Worm (Caenorhabditis elegans) whole organism, L4 larva: ENCODE results near the gene T22C8.3.

Experiments
- T20F7.1 ChIP-seq: fragments of 200-800 bp; sonication (Bioruptor generic); optimal IDR thresholded peaks from 2 replicates; lab custom pipeline; 2018; ENCODE audit warnings: mild to moderate bottlenecking, missing genetic modification characterization, missing compliant biosample characterization
- T26A8.4 ChIP-seq: fragments of 200-800 bp; sonication (Bioruptor generic); IDR thresholded peaks from 2 replicates; pipeline ENCODE4 v1.3.6; 2022; ENCODE audit warnings: missing genetic modification characterization, missing compliant biosample characterization
- Y105C5A.15 ChIP-seq: fragments of 200-800 bp; sonication (Bioruptor generic); IDR thresholded peaks from 2 replicates; pipeline ENCODE4 v1.3.6; 2022; ENCODE audit warnings: missing genetic modification characterization, missing compliant biosample characterization
- Y48G9A.11 ChIP-seq: fragments of 200-800 bp; sonication (Bioruptor generic); IDR thresholded peaks from 2 replicates; pipeline ENCODE4 v1.3.6; 2022; ENCODE audit warnings: missing genetic modification reagents, missing genetic modification characterization, missing compliant biosample characterization
- Y75B8A.6 ChIP-seq: fragments of 200-800 bp; sonication (Bioruptor generic); IDR thresholded peaks from 2 replicates; pipeline ENCODE4 v1.3.6; 2022; ENCODE audit warnings: missing genetic modification reagents, missing genetic modification characterization, missing compliant biosample characterization
- ZK337.2 ChIP-seq: fragments of 200-800 bp; sonication (Bioruptor generic); IDR thresholded peaks from 2 replicates; pipeline ENCODE4 v1.3.6; 2022; ENCODE audit warnings: missing genetic modification reagents, missing genetic modification characterization, missing compliant biosample characterization
- aha-1 ChIP-seq: fragments of 150-350 bp; peaks from one replicate; lab custom pipeline; 2014; ENCODE audit warnings: missing biosample characterization, missing genetic modification characterization
- aly-2 ChIP-seq: sonication (generic microtip); optimal IDR thresholded peaks from 2 replicates; lab custom pipeline; 2018; ENCODE audit warnings: missing biosample characterization, missing genetic modification characterization
- arid-1 ChIP-seq: fragments of 200-800 bp; sonication (Bioruptor generic); conservative IDR thresholded peaks from 2 replicates; pipeline ENCODE4 v1.3.6; 2022; ENCODE audit warnings: missing genetic modification reagents, missing genetic modification characterization, missing compliant biosample characterization
- ceh-20 ChIP-seq: fragments of 200-800 bp; sonication (Bioruptor generic); IDR thresholded peaks from 2 replicates; pipeline ENCODE4 v1.3.6; 2022; ENCODE audit warnings: missing genetic modification reagents, missing genetic modification characterization, missing compliant biosample characterization
- ceh-44 ChIP-seq: fragments of 200-800 bp; sonication (Bioruptor generic); IDR thresholded peaks from 2 replicates; pipeline ENCODE4 v1.3.6; 2022; ENCODE audit warnings: missing genetic modification reagents, missing genetic modification characterization, missing compliant biosample characterization
- cey-2 ChIP-seq: sonication (generic microtip); optimal IDR thresholded peaks from 3 replicates; lab custom pipeline; 2017; ENCODE audit warnings: missing genetic modification characterization, mild to moderate bottlenecking, missing compliant biosample characterization, antibody characterized with exemption, borderline replicate concordance; ENCODE audit not compliant: insufficient read depth
- daf-12 ChIP-seq: fragments of 150-350 bp; optimal IDR thresholded peaks from 2 replicates; lab custom pipeline; 2014; ENCODE audit warnings: missing biosample characterization, missing genetic modification reagents, missing genetic modification characterization
- dmd-9 ChIP-seq: fragments of 200-800 bp; sonication (Bioruptor generic); IDR thresholded peaks from 2 replicates; pipeline ENCODE4 v1.3.6; 2022; ENCODE audit warnings: missing genetic modification reagents, missing genetic modification characterization, missing compliant biosample characterization
- dpl-1 ChIP-seq: fragments of 150-350 bp; optimal IDR thresholded peaks from 2 replicates; lab custom pipeline; 2014; ENCODE audit warnings: missing biosample characterization, missing genetic modification reagents, missing genetic modification characterization
- egl-27 ChIP-seq: sonication (generic microtip); optimal IDR thresholded peaks from 3 replicates; lab custom pipeline; 2017; ENCODE audit warnings: missing biosample characterization, missing genetic modification reagents, missing genetic modification characterization
- fkh-10 ChIP-seq: fragments of 150-350 bp; optimal IDR thresholded peaks from 2 replicates; lab custom pipeline; 2014; ENCODE audit warnings: missing biosample characterization, missing genetic modification reagents, missing genetic modification characterization
- fos-1 ChIP-seq: fragments of 150-350 bp; optimal IDR thresholded peaks from 2 replicates; lab custom pipeline; 2014; ENCODE audit warnings: missing biosample characterization, missing genetic modification characterization
- hlh-11 ChIP-seq: fragments of 200-800 bp; sonication (Bioruptor generic); optimal IDR thresholded peaks from 2 replicates; lab custom pipeline; 2018; ENCODE audit warnings: mild to moderate bottlenecking, missing genetic modification characterization, missing compliant biosample characterization
- hlh-30 ChIP-seq: sonication (generic microtip); optimal IDR thresholded peaks from 2 replicates; lab custom pipeline; 2017; ENCODE audit warnings: antibody characterized with exemption, mild to moderate bottlenecking, missing genetic modification characterization, missing compliant biosample characterization; ENCODE audit not compliant: insufficient read depth
- hmg-1.1 ChIP-seq: fragments of 200-800 bp; sonication (Bioruptor generic); IDR thresholded peaks from 2 replicates; pipeline ENCODE4 v1.3.6; 2022; ENCODE audit warnings: missing genetic modification reagents, missing genetic modification characterization, missing compliant biosample characterization
- lin-15B ChIP-seq: fragments of 150-350 bp; sonication (generic microtip); optimal IDR thresholded peaks from 3 replicates; lab custom pipeline; 2014; ENCODE audit warnings: missing biosample characterization, missing genetic modification characterization
- lin-38 ChIP-seq: fragments of 200-800 bp; sonication (Bioruptor generic); IDR thresholded peaks from 2 replicates; pipeline ENCODE4 v1.3.6; 2022; ENCODE audit warnings: missing genetic modification reagents, missing genetic modification characterization, missing compliant biosample characterization
- lsy-2 ChIP-seq, 2 experiments: fragments of 150-350 bp in 1 of 2; sonication (generic microtip) in 1 of 2; optimal IDR thresholded peaks; 2 replicates each; lab custom pipeline; 2014 to 2017; ENCODE audit warnings: missing biosample characterization in 2 of 2, missing genetic modification characterization in 2 of 2
- madf-9 ChIP-seq: fragments of 200-800 bp; sonication (Bioruptor generic); conservative IDR thresholded peaks from 2 replicates; pipeline ENCODE4 v1.3.6; 2022; ENCODE audit warnings: missing genetic modification reagents, missing genetic modification characterization, missing compliant biosample characterization
- mdt-29 ChIP-seq: fragments of 200-800 bp; sonication (Bioruptor generic); IDR thresholded peaks from 2 replicates; pipeline ENCODE4 v1.3.6; 2022; ENCODE audit warnings: missing genetic modification reagents, missing genetic modification characterization, missing compliant biosample characterization
- mes-2 ChIP-seq: sonication (generic microtip); optimal IDR thresholded peaks from 2 replicates; lab custom pipeline; 2016; ENCODE audit warnings: missing genotype, mild to moderate bottlenecking, missing genetic modification characterization, missing compliant biosample characterization; ENCODE audit not compliant: poor library complexity, severe bottlenecking
- nhr-11 ChIP-seq: fragments of 150-350 bp; optimal IDR thresholded peaks from 2 replicates; lab custom pipeline; 2014; ENCODE audit warnings: missing biosample characterization, missing genetic modification characterization
- nhr-25 ChIP-seq: sonication (generic microtip); optimal IDR thresholded peaks from 2 replicates; lab custom pipeline; 2017; ENCODE audit warnings: missing genetic modification characterization, mild to moderate bottlenecking, missing compliant biosample characterization, antibody characterized with exemption, moderate library complexity, borderline replicate concordance; ENCODE audit not compliant: insufficient read depth
- nhr-28 ChIP-seq: fragments of 150-350 bp; optimal IDR thresholded peaks from 2 replicates; lab custom pipeline; 2014; ENCODE audit warnings: missing biosample characterization, missing genetic modification characterization
- nhr-41 ChIP-seq: fragments of 200-800 bp; sonication (Bioruptor generic); IDR thresholded peaks from 2 replicates; pipeline ENCODE4 v1.3.6; 2022; ENCODE audit warnings: missing genetic modification reagents, missing genetic modification characterization, missing compliant biosample characterization
- nhr-42 ChIP-seq: fragments of 200-800 bp; sonication (Bioruptor generic); IDR thresholded peaks from 2 replicates; pipeline ENCODE4 v1.3.6; 2022; ENCODE audit warnings: missing genetic modification characterization, missing compliant biosample characterization
- nhr-6 ChIP-seq: fragments of 150-350 bp; optimal IDR thresholded peaks from 2 replicates; lab custom pipeline; 2014; ENCODE audit warnings: missing biosample characterization, missing genetic modification characterization
- nhr-77 ChIP-seq: fragments of 150-350 bp; optimal IDR thresholded peaks from 2 replicates; lab custom pipeline; 2014; ENCODE audit warnings: missing biosample characterization, missing genetic modification characterization
- pha-4 ChIP-seq, 2 experiments: fragments of 150-350 bp in 1 of 2; fragments of 200-800 bp in 1 of 2; sonication (Bioruptor generic) in 1 of 2; IDR thresholded peaks in 1 of 2; optimal IDR thresholded peaks in 1 of 2; 2 replicates each; pipeline versions ENCODE4 v1.3.6 to Lab custom; 2014 to 2022; ENCODE audit warnings: missing genetic modification characterization in 2 of 2, missing genetic modification reagents in 2 of 2, missing biosample characterization in 1 of 2, missing compliant biosample characterization in 1 of 2
- rbr-2 ChIP-seq: sonication (generic microtip); optimal IDR thresholded peaks from 2 replicates; lab custom pipeline; 2016; ENCODE audit warnings: missing genotype, missing genetic modification characterization, missing compliant biosample characterization
- saeg-2 ChIP-seq: fragments of 200-800 bp; sonication (Bioruptor generic); IDR thresholded peaks from 2 replicates; pipeline ENCODE4 v1.3.6; 2022; ENCODE audit warnings: missing genetic modification reagents, missing genetic modification characterization, missing compliant biosample characterization
- sdz-12 ChIP-seq: fragments of 200-800 bp; sonication (Bioruptor generic); optimal IDR thresholded peaks from 2 replicates; lab custom pipeline; 2018; ENCODE audit warnings: mild to moderate bottlenecking, missing genetic modification characterization, missing compliant biosample characterization
- skn-1 ChIP-seq: fragments of 150-350 bp; optimal IDR thresholded peaks from 2 replicates; lab custom pipeline; 2014; ENCODE audit warnings: missing biosample characterization, missing genetic modification characterization
- snpc-1.2 ChIP-seq: fragments of 200-800 bp; sonication (Bioruptor generic); IDR thresholded peaks from 2 replicates; pipeline ENCODE4 v1.3.6; 2022; ENCODE audit warnings: missing genetic modification reagents, missing genetic modification characterization, missing compliant biosample characterization
- unc-130 ChIP-seq: sonication (generic microtip); optimal IDR thresholded peaks from 2 replicates; lab custom pipeline; 2016; ENCODE audit warnings: missing genetic modification reagents, missing genetic modification characterization, missing compliant biosample characterization
- unc-39 ChIP-seq: sonication (generic microtip); optimal IDR thresholded peaks from 2 replicates; lab custom pipeline; 2017; ENCODE audit warnings: missing biosample characterization, missing genetic modification characterization
- zip-11 ChIP-seq: fragments of 200-800 bp; sonication (Bioruptor generic); IDR thresholded peaks from 2 replicates; pipeline ENCODE4 v1.3.6; 2022; ENCODE audit warnings: missing genetic modification characterization, missing compliant biosample characterization

The T22C8.3 gene

ce11 chrII:8603567-8604359 is 18.0 kb downstream of the T22C8.3 start, which contains the start of gene suf-1 (continued):
- 0 out of 2 replicates have a peak, but pooled peaks have one; percentile 23 for TF ChIP-seq Y75B8A.6 (GFP tag; lab: Robert Waterston, UW)
- TF ChIP-seq ceh-44: no peak
- TF ChIP-seq dpl-1 (GFP tag; lab: Kevin White, UChicago): peak; percentile 30
- TF ChIP-seq nhr-28 (tag; lab: Kevin White, UChicago): no peak
- no peak for TF ChIP-seq ZK337.2 (GFP tag; lab: Robert Waterston, UW)
- no peak for TF ChIP-seq lsy-2 (tag; optimal IDR thresholded peaks at IDR 0.05; lab: Kevin White, UChicago)
- TF ChIP-seq T26A8.4: peak; percentile 50
- peak; percentile 57 for TF ChIP-seq unc-130 (GFP tag; lab: Kevin White, UChicago)
- TF ChIP-seq madf-9 (GFP tag; lab: Robert Waterston, UW): no peak
- TF ChIP-seq ceh-20 (GFP tag; lab: Robert Waterston, UW): no peak
- TF ChIP-seq fos-1 (tag; lab: Kevin White, UChicago): no peak
- TF ChIP-seq skn-1 (tag; lab: Kevin White, UChicago): no peak
- no peak for TF ChIP-seq lin-15B (tag; lab: Kevin White, UChicago)
- TF ChIP-seq Y105C5A.15 (GFP tag; lab: Robert Waterston, UW): 0 out of 2 replicates have a peak, but pooled peaks have one; percentile 24
- no peak for TF ChIP-seq sdz-12
- no peak for TF ChIP-seq aly-2
- peak; percentile 46; the same call in 1 of the 2 replicates for TF ChIP-seq pha-4 (GFP tag; IDR thresholded peaks at IDR 0.05; lab: Robert Waterston, UW)
- TF ChIP-seq pha-4 (tag; optimal IDR thresholded peaks at IDR 0.05; lab: Kevin White, UChicago): no peak
- no peak for TF ChIP-seq saeg-2 (GFP tag; lab: Robert Waterston, UW)
- TF ChIP-seq T20F7.1 (GFP tag; lab: Kevin White, UChicago): no peak
- no peak for TF ChIP-seq hlh-30
- TF ChIP-seq arid-1: peak; percentile 54; the same call in 1 of the 2 replicates
- TF ChIP-seq mdt-29 (GFP tag; lab: Robert Waterston, UW): 0 out of 2 replicates have a peak, but pooled peaks have one; percentile 52
- no peak for TF ChIP-seq dmd-9 (GFP tag; lab: Robert Waterston, UW)
- no peak for TF ChIP-seq unc-39 (tag; lab: Kevin White, UChicago)
- TF ChIP-seq zip-11: no peak
- TF ChIP-seq egl-27 (tag; lab: Kevin White, UChicago): no peak
- TF ChIP-seq Y48G9A.11 (GFP tag; lab: Robert Waterston, UW): peak; percentile 64; the same call in 1 of the 2 replicates
- TF ChIP-seq hmg-1.1 (GFP tag; lab: Robert Waterston, UW): no peak
- peak; percentile 80 for TF ChIP-seq aha-1 (tag; lab: Kevin White, UChicago)
- peak; percentile 72 for TF ChIP-seq snpc-1.2 (GFP tag; lab: Robert Waterston, UW)
- TF ChIP-seq nhr-42: no peak
- TF ChIP-seq, all 104 proteins: peak for 28

ce11 chrII:8602337-8602944 is 19.3 kb downstream of the T22C8.3 start, which contains the start of the genes cpf-1 and rpl-26:
Gene cpf-1 (minus strand): TSS chrII:8602440.
Gene rpl-26 (plus strand): TSS chrII:8602785.
- TF ChIP-seq cey-2 (tag; lab: Kevin White, UChicago) (no peak), daf-12 (no peak), hmg-1.1 (GFP tag; lab: Robert Waterston, UW) (0 out of 2 replicates have a peak, but pooled peaks have one; percentile 21), nhr-77 (tag; lab: Kevin White, UChicago) (peak; percentile 57), fkh-10 (GFP tag; lab: Kevin White, UChicago) (peak; percentile 24), aha-1 (tag; lab: Kevin White, UChicago) (peak; percentile 61), mes-2 (tag; lab: Kevin White, UChicago) (peak; percentile 78), nhr-6 (peak; percentile 15), nhr-28 (tag; lab: Kevin White, UChicago) (peak; percentile 78), rbr-2 (tag; lab: Kevin White, UChicago) (peak; percentile 32), dpl-1 (GFP tag; lab: Kevin White, UChicago) (peak; percentile 70), nhr-25 (tag; lab: Kevin White, UChicago) (no peak), lin-38 (GFP tag; lab: Robert Waterston, UW) (peak; percentile 63), hlh-11 (tag; lab: Kevin White, UChicago) (peak; percentile 28), nhr-11 (peak; percentile 23), lsy-2 (tag; optimal IDR thresholded peaks at IDR 0.05; lab: Kevin White, UChicago) (peak in 1 of 2 experiments; percentile 89), nhr-41 (no peak), T26A8.4 (0 out of 2 replicates have a peak, but pooled peaks have one; percentile 11)
